Worm (Caenorhabditis elegans) whole organism, L2 larva: ENCODE measurements around the gene T05C12.9.

ENCODE experiments used
- ceh-16 ChIP-seq: fragments of 150-350 bp; optimal IDR thresholded peaks from 2 replicates; lab custom pipeline; 2014; ENCODE audit warnings: missing biosample characterization, missing genetic modification characterization
- lsy-2 ChIP-seq, 2 experiments: fragments of 150-350 bp in 1 of 2; sonication (generic microtip) in 1 of 2; optimal IDR thresholded peaks; 2 replicates each; lab custom pipeline; 2014 to 2017; ENCODE audit warnings: missing biosample characterization in 2 of 2, missing genetic modification characterization in 2 of 2
- nhr-10 ChIP-seq: sonication (generic microtip); optimal IDR thresholded peaks from 2 replicates; lab custom pipeline; 2017; ENCODE audit warnings: missing biosample characterization, missing genetic modification characterization
- nhr-11 ChIP-seq: fragments of 150-350 bp; optimal IDR thresholded peaks from 2 replicates; lab custom pipeline; 2014; ENCODE audit warnings: missing biosample characterization, missing genetic modification characterization
- nhr-25 ChIP-seq: fragments of 150-350 bp; sonication (generic microtip); optimal IDR thresholded peaks from 3 replicates; lab custom pipeline; 2014; ENCODE audit warnings: missing biosample characterization, missing genetic modification characterization
- nhr-77 ChIP-seq: fragments of 150-350 bp; optimal IDR thresholded peaks from 2 replicates; lab custom pipeline; 2014; ENCODE audit warnings: missing biosample characterization, missing genetic modification characterization
- sem-4 ChIP-seq: fragments of 150-350 bp; optimal IDR thresholded peaks from 2 replicates; lab custom pipeline; 2014; ENCODE audit warnings: missing biosample characterization, missing genetic modification reagents, missing genetic modification characterization
- skn-1 ChIP-seq: sonication (generic microtip); optimal IDR thresholded peaks from 2 replicates; lab custom pipeline; 2017; ENCODE audit warnings: missing biosample characterization, missing genetic modification characterization
- snpc-4 ChIP-seq: fragments of 150-350 bp; optimal IDR thresholded peaks from 2 replicates; lab custom pipeline; 2014; ENCODE audit warnings: missing biosample characterization, missing genetic modification characterization

- TF ChIP-seq nhr-10 (no peak), skn-1 (no peak), lsy-2 (tag; optimal IDR thresholded peaks at IDR 0.05; lab: Kevin White, UChicago) (no peak), nhr-77 (no peak), nhr-25 (tag; lab: Kevin White, UChicago) (no peak), sem-4 (tag; lab: Kevin White, UChicago) (no peak), snpc-4 (tag; lab: Kevin White, UChicago) (no peak), nhr-11 (no peak), ceh-16 (tag; lab: Kevin White, UChicago) (no peak)
These were observed 21.3 kb upstream of the T05C12.9 start, which contains the start of gene M110.10 for ce11 chrII:8214367-8214766.
